Fruit fly (Drosophila melanogaster) whole organism, embryonic: ENCODE results near the gene Cadps.

Experiments used
- B-H1 ChIP-seq: fragments of 200-800 bp; sonication (Bioruptor generic); IDR thresholded peaks from 3 replicates; pipeline ENCODE4 v1.3.6; 2022; ENCODE audit warnings: missing biosample characterization, missing genetic modification characterization
- CG3407 ChIP-seq: fragments of 200-800 bp; sonication (Bioruptor generic); optimal IDR thresholded peaks from 2 replicates; lab custom pipeline; 2018; ENCODE audit warnings: missing biosample characterization, mild to moderate bottlenecking, missing genetic modification characterization
- CG5245 ChIP-seq: fragments of 200-800 bp; sonication (Bioruptor generic); optimal IDR thresholded peaks from 3 replicates; lab custom pipeline; 2016; ENCODE audit warnings: missing biosample characterization, missing genetic modification characterization
- CG7839 ChIP-seq: fragments of 200-800 bp; sonication (Bioruptor generic); optimal IDR thresholded peaks from 3 replicates; lab custom pipeline; 2018; ENCODE audit warnings: missing biosample characterization, mild to moderate bottlenecking, missing genetic modification characterization, moderate library complexity
- Hr78 ChIP-seq, 2 experiments: fragments of 200-800 bp in 1 of 2; fragments of >200 bp in 1 of 2; sonication (Bioruptor generic) in 1 of 2; optimal IDR thresholded peaks; 2 replicates each; lab custom pipeline; 2017 to 2019; ENCODE audit warnings: missing biosample characterization in 2 of 2, missing genetic modification characterization in 2 of 2, mild to moderate bottlenecking in 1 of 2, moderate library complexity in 1 of 2
- hbn ChIP-seq: fragments of 200-800 bp; sonication (Bioruptor generic); IDR thresholded peaks from 2 replicates; pipeline ENCODE4 v1.3.6; 2022; ENCODE audit warnings: missing biosample characterization, missing genetic modification characterization; ENCODE audit not compliant: partially characterized antibody
- nerfin-1 ChIP-seq: fragments of 200-800 bp; sonication (Bioruptor generic); optimal IDR thresholded peaks from 3 replicates; lab custom pipeline; 2019; ENCODE audit warnings: missing biosample characterization, mild to moderate bottlenecking, missing genetic modification characterization, moderate library complexity
- psq ChIP-seq: fragments of 200-800 bp; sonication (Bioruptor generic); optimal IDR thresholded peaks from 2 replicates; lab custom pipeline; 2017; ENCODE audit warnings: missing biosample characterization, missing genetic modification characterization
- sima ChIP-seq: fragments of 200-800 bp; sonication (Bioruptor generic); optimal IDR thresholded peaks from 2 replicates; lab custom pipeline; 2016; ENCODE audit warnings: missing biosample characterization, missing genetic modification characterization

DNA sequence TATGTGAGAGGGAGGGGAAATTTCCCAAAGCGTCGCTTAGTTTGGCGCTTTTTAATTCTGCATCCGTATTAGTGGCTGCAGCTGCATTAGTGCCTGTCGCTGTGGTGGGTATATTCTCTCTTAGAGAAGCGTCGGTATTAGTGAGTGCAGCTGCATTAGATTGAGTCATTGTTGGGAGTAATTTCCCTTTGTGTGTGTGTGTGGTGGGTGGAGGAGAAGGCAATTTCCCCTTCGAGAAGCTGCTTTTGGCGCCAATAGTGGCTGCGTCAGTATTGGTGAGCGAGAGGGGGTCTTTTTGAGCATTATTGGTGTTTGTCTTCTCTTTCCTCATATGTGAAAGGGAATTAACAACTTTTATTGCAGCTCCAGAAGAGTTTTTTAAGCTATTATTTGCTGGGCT, 75.7 kb downstream of the Cadps start:
- no peak for TF ChIP-seq sima (GFP tag; lab: Kevin White, UChicago)
- no peak for TF ChIP-seq CG5245 (GFP tag; lab: Kevin White, UChicago)
- TF ChIP-seq psq (GFP tag; lab: Kevin White, UChicago): no peak
- TF ChIP-seq CG3407 (GFP tag; lab: Kevin White, UChicago): no peak
- TF ChIP-seq Hr78 (GFP tag; optimal IDR thresholded peaks at IDR 0.05; lab: Kevin White, UChicago): no peak
- no peak for TF ChIP-seq nerfin-1 (tag; lab: Kevin White, UChicago)
- no peak for TF ChIP-seq CG7839 (tag; lab: Kevin White, UChicago)
- no peak for TF ChIP-seq hbn
- no peak for TF ChIP-seq B-H1 (GFP tag; lab: Robert Waterston, UW)
